Worm (Caenorhabditis elegans) whole organism, midembryonic: ENCODE results near the gene Y38E10A.28.

Source experiments
- T22C8.4 ChIP-seq: fragments of 200-800 bp; sonication (Bioruptor generic); IDR thresholded peaks from 2 replicates; pipeline ENCODE4 v1.3.6; 2022; ENCODE audit warnings: missing genetic modification characterization, missing compliant biosample characterization
- cog-1 ChIP-seq: sonication (generic microtip); optimal IDR thresholded peaks from 2 replicates; lab custom pipeline; 2016; ENCODE audit warnings: missing genetic modification characterization, missing compliant biosample characterization
- flt-1 ChIP-seq: fragments of 200-800 bp; sonication (Bioruptor generic); IDR thresholded peaks from 2 replicates; pipeline ENCODE4 v1.3.6; 2022; ENCODE audit warnings: missing genetic modification characterization, missing compliant biosample characterization
- klf-2 ChIP-seq: fragments of 200-800 bp; sonication (Bioruptor generic); conservative IDR thresholded peaks from 2 replicates; pipeline ENCODE4 v1.3.6; 2022; ENCODE audit warnings: missing genetic modification reagents, missing genetic modification characterization, missing compliant biosample characterization
- med-1 ChIP-seq: sonication (generic microtip); optimal IDR thresholded peaks from 2 replicates; lab custom pipeline; 2017; ENCODE audit warnings: missing genetic modification characterization, mild to moderate bottlenecking, missing compliant biosample characterization, antibody characterized with exemption, missing genetic modification reagents; ENCODE audit not compliant: insufficient read depth
- ref-1 ChIP-seq: fragments of 200-800 bp; sonication (Bioruptor generic); conservative IDR thresholded peaks from 2 replicates; pipeline ENCODE4 v1.3.6; 2022; ENCODE audit warnings: missing genetic modification reagents, missing genetic modification characterization, missing compliant biosample characterization
- tab-1 ChIP-seq: fragments of 200-800 bp; sonication (Bioruptor generic); IDR thresholded peaks from 2 replicates; pipeline ENCODE4 v1.3.6; 2022; ENCODE audit warnings: missing genetic modification characterization, missing compliant biosample characterization
- ztf-29 ChIP-seq: fragments of 200-800 bp; sonication (Bioruptor generic); IDR thresholded peaks from 2 replicates; pipeline ENCODE4 v1.3.6; 2022; ENCODE audit warnings: missing genetic modification reagents, missing genetic modification characterization, missing compliant biosample characterization

DNA sequence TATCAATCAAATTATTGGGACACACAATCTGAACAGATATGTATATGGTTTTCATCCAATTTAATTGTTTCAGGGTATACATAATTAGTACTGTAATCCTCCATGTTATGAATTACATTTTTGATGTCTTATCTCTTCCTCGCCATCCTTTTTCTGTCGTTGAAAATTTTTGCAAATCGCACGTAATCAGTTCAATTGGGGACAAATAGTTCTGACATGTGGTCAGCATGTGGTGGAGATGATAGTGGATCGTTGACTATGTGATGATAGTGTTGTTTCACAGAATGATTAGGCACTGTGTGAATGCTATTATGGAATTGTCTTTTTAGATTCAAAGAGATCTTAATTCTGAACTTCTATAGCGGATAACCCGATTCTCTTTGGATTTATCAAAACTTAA, 14.1 kb upstream of the Y38E10A.28 start:
- TF ChIP-seq ref-1 (no peak), cog-1 (tag; lab: Kevin White, UChicago) (no peak), flt-1 (no peak), ztf-29 (GFP tag; lab: Robert Waterston, UW) (no peak), T22C8.4 (GFP tag; lab: Robert Waterston, UW) (no peak), med-1 (GFP tag; lab: Kevin White, UChicago) (no peak), tab-1 (GFP tag; lab: Robert Waterston, UW) (no peak), klf-2 (no peak)
